Worm (Caenorhabditis elegans) whole organism, early embryonic: ENCODE data around the gene pam-1.

Experiments used
- B0310.2 ChIP-seq: sonication (generic microtip); optimal IDR thresholded peaks from 2 replicates; lab custom pipeline; 2016; ENCODE audit warnings: mild to moderate bottlenecking, missing genetic modification characterization, missing compliant biosample characterization
- aly-1 ChIP-seq: sonication (generic microtip); optimal IDR thresholded peaks from 2 replicates; lab custom pipeline; 2016; ENCODE audit warnings: missing genetic modification characterization, missing compliant biosample characterization
- ama-1 ChIP-seq: fragments of 150-350 bp; optimal IDR thresholded peaks from 2 replicates; lab custom pipeline; 2014
- ceh-36 ChIP-seq: sonication (generic microtip); optimal IDR thresholded peaks from 2 replicates; lab custom pipeline; 2016; ENCODE audit warnings: missing genetic modification characterization, inconsistent platforms, missing compliant biosample characterization
- flt-1 ChIP-seq: fragments of 200-800 bp; sonication (Bioruptor generic); IDR thresholded peaks from 2 replicates; pipeline ENCODE4 v1.3.6; 2022; ENCODE audit warnings: missing genetic modification characterization, missing compliant biosample characterization
- hmbx-1 ChIP-seq: sonication (generic microtip); optimal IDR thresholded peaks from 2 replicates; lab custom pipeline; 2016; ENCODE audit warnings: mild to moderate bottlenecking, missing genetic modification characterization, missing compliant biosample characterization
- hmg-4 ChIP-seq: fragments of 200-800 bp; sonication (Bioruptor generic); optimal IDR thresholded peaks from 2 replicates; lab custom pipeline; 2018; ENCODE audit warnings: mild to moderate bottlenecking, missing genetic modification characterization, missing compliant biosample characterization
- scrt-1 ChIP-seq: fragments of 200-800 bp; sonication (Bioruptor generic); IDR thresholded peaks from 2 replicates; pipeline ENCODE4 v1.3.6; 2022; ENCODE audit warnings: missing genetic modification characterization, missing compliant biosample characterization
- sea-1 ChIP-seq: fragments of 200-800 bp; sonication (Bioruptor generic); conservative IDR thresholded peaks from 2 replicates; pipeline ENCODE4 v1.3.6; 2022; ENCODE audit warnings: missing genetic modification characterization, missing compliant biosample characterization
- tra-4 ChIP-seq: sonication (generic microtip); optimal IDR thresholded peaks from 2 replicates; lab custom pipeline; 2017; ENCODE audit warnings: missing genetic modification characterization, missing compliant biosample characterization

- TF ChIP-seq hmbx-1 (tag; lab: Kevin White, UChicago) (no peak), sea-1 (GFP tag; lab: Robert Waterston, UW) (no peak), ama-1 (lab: Kevin White, UChicago) (no peak), scrt-1 (no peak), hmg-4 (GFP tag; lab: Kevin White, UChicago) (no peak), flt-1 (GFP tag; lab: Robert Waterston, UW) (no peak), tra-4 (tag; lab: Kevin White, UChicago) (no peak), B0310.2 (no peak), aly-1 (tag; lab: Kevin White, UChicago) (no peak), ceh-36 (tag; lab: Kevin White, UChicago) (no peak)
Observed at ce11 chrIV:7568593-7568992, 18.0 kb upstream of the pam-1 start, which contains the start of gene clec-180.
